Fruit fly (Drosophila melanogaster) whole organism, wandering third instar larva: Measurements from ENCODE around the gene CG12885.

Experiments
- Abd-B ChIP-seq: fragments of >200 bp; optimal IDR thresholded peaks from 2 replicates; lab custom pipeline; 2017; ENCODE audit warnings: missing biosample characterization, missing genetic modification characterization
- Dfd ChIP-seq: fragments of >200 bp; optimal IDR thresholded peaks from 2 replicates; lab custom pipeline; 2017; ENCODE audit warnings: missing biosample characterization, missing genetic modification characterization
- Hnf4 ChIP-seq: fragments of 200-800 bp; sonication (Bioruptor generic); optimal IDR thresholded peaks from 2 replicates; lab custom pipeline; 2016; ENCODE audit warnings: missing biosample characterization, mild to moderate bottlenecking, missing genetic modification characterization
- Jra ChIP-seq: sonication (Bioruptor generic); optimal IDR thresholded peaks from 2 replicates; lab custom pipeline; 2016; ENCODE audit warnings: missing biosample characterization, missing genetic modification characterization
- Myc ChIP-seq: fragments of >200 bp; optimal IDR thresholded peaks from 2 replicates; lab custom pipeline; 2017
- OdsH ChIP-seq: fragments of 200-800 bp; sonication (Bioruptor generic); optimal IDR thresholded peaks from 2 replicates; lab custom pipeline; 2016; ENCODE audit warnings: missing biosample characterization, mild to moderate bottlenecking, missing genetic modification characterization
- dsf ChIP-seq: sonication (Bioruptor generic); optimal IDR thresholded peaks from 2 replicates; lab custom pipeline; 2016; ENCODE audit warnings: missing biosample characterization, missing genetic modification characterization, borderline replicate concordance
- ey ChIP-seq: fragments of 200-800 bp; sonication (Bioruptor generic); optimal IDR thresholded peaks from 2 replicates; lab custom pipeline; 2016; ENCODE audit warnings: missing biosample characterization, missing genetic modification characterization
- h ChIP-seq: fragments of 200-800 bp; sonication (Bioruptor generic); optimal IDR thresholded peaks from 3 replicates; lab custom pipeline; 2016; ENCODE audit warnings: missing biosample characterization, mild to moderate bottlenecking, missing genetic modification characterization
- sv ChIP-seq: fragments of 200-800 bp; sonication (Bioruptor generic); optimal IDR thresholded peaks from 3 replicates; lab custom pipeline; 2016; ENCODE audit warnings: missing biosample characterization, missing genetic modification characterization
- usp ChIP-seq: fragments of >200 bp; optimal IDR thresholded peaks from 2 replicates; lab custom pipeline; 2017; ENCODE audit warnings: missing biosample characterization, missing genetic modification characterization

- TF ChIP-seq dsf = no peak
- no peak for TF ChIP-seq OdsH (GFP tag; lab: Kevin White, UChicago)
- no peak for TF ChIP-seq Hnf4
- no peak for TF ChIP-seq ey (GFP tag; lab: Kevin White, UChicago)
- TF ChIP-seq Dfd (GFP tag; lab: Kevin White, UChicago) = no peak
- TF ChIP-seq Abd-B (GFP tag; lab: Kevin White, UChicago) = no peak
- no peak for TF ChIP-seq Myc (lab: Kevin White, UChicago)
- no peak for TF ChIP-seq h (GFP tag; lab: Kevin White, UChicago)
- no peak for TF ChIP-seq sv (GFP tag; lab: Kevin White, UChicago)
- no peak for TF ChIP-seq usp (GFP tag; lab: Kevin White, UChicago)
- TF ChIP-seq Jra (GFP tag; lab: Kevin White, UChicago) = no peak
Measured at dm6 chr3R:27557970-27558659, 37.4 kb downstream of the CG12885 start.
